Worm (Caenorhabditis elegans): Measurements from ENCODE around the gene lido-11.
A peak's percentile ranks its signal among the peaks of the same experiment; 100 is the strongest.
"Not testable (repeated sequence)": the region's sequence is repeated elsewhere in the genome, so short reads cannot be mapped to it uniquely, and the experiment has no call there.

Gene lido-11

ce11 chrII:3032480-3032879 is 28.7 kb downstream of the lido-11 start, which contains the start of gene B0454.6:
TSS of gene B0454.6 (plus strand) at chrII:3032780.
- not testable (repeated sequence) for TF ChIP-seq vab-15 (tag; optimal IDR thresholded peaks at IDR 0.05); elt-2 (tag; optimal IDR thresholded peaks at IDR 0.05); efl-1 (optimal IDR thresholded peaks at IDR 0.05); efl-1 (GFP tag; optimal IDR thresholded peaks at IDR 0.05 in 1 of 2)

ce11 chrII:3034914-3035313 is 31.1 kb downstream of the lido-11 start:
- TF ChIP-seq pax-3 (tag; optimal IDR thresholded peaks at IDR 0.05) (no peak), mep-1 (tag; optimal IDR thresholded peaks at IDR 0.05) (no peak), lin-14 (GFP tag; optimal IDR thresholded peaks at IDR 0.05) (no peak), fos-1 (tag; optimal IDR thresholded peaks at IDR 0.05) (no peak), isw-1 (GFP tag; IDR thresholded peaks at IDR 0.05) (no peak), pag-3 (tag; optimal IDR thresholded peaks at IDR 0.05; ENCODE audit: borderline replicate concordance, insufficient read depth) (no peak), nhr-85 (tag) (no peak), ztf-4 (tag; optimal IDR thresholded peaks at IDR 0.05) (no peak), fkh-10 (GFP tag; optimal IDR thresholded peaks at IDR 0.05) (no peak), unc-98 (GFP tag; IDR thresholded peaks at IDR 0.05) (no peak), irx-1 (tag; optimal IDR thresholded peaks at IDR 0.05) (no peak), mab-9 (GFP tag; IDR thresholded peaks at IDR 0.05) (no peak), unc-62 (GFP tag; optimal IDR thresholded peaks at IDR 0.05) (no peak), C16A3.4 (tag; optimal IDR thresholded peaks at IDR 0.05) (no peak)

- TF ChIP-seq efl-1 (optimal IDR thresholded peaks at IDR 0.05) (no peak), efl-1 (GFP tag; optimal IDR thresholded peaks at IDR 0.05 in 1 of 2) (peak in 1 of 2 experiments; percentile 92), nhr-85 (tag) (peak; percentile 43), hlh-17 (GFP tag; optimal IDR thresholded peaks at IDR 0.05; ENCODE audit: borderline replicate concordance) (no peak), swsn-7 (tag; optimal IDR thresholded peaks at IDR 0.05) (no peak), ceh-90 (tag; optimal IDR thresholded peaks at IDR 0.05) (no peak), mep-1 (tag; optimal IDR thresholded peaks at IDR 0.05) (no peak)
These were observed 32.6 kb downstream of the lido-11 start for ce11 chrII:3036344-3036743.

- TF ChIP-seq grh-1 (GFP tag; IDR thresholded peaks at IDR 0.05) (no peak), tbx-2 (tag; optimal IDR thresholded peaks at IDR 0.05) (no peak), ama-1 (optimal IDR thresholded peaks at IDR 0.05) (no peak), pax-3 (tag; optimal IDR thresholded peaks at IDR 0.05) (no peak), efl-3 (GFP tag; optimal IDR thresholded peaks at IDR 0.05) (no peak), zag-1 (tag; optimal IDR thresholded peaks at IDR 0.05) (no peak), nhr-19 (GFP tag; conservative IDR thresholded peaks at IDR 0.05) (no peak), efl-1 (optimal IDR thresholded peaks at IDR 0.05) (no peak), efl-1 (GFP tag; optimal IDR thresholded peaks at IDR 0.05 in 1 of 2) (peak in 1 of 2 experiments; percentile 2), mef-2 (tag; optimal IDR thresholded peaks at IDR 0.05) (no peak), aha-1 (tag; optimal IDR thresholded peaks at IDR 0.05) (no peak), snpc-4 (tag; optimal IDR thresholded peaks at IDR 0.05) (no peak), blmp-1 (tag; optimal IDR thresholded peaks at IDR 0.05) (peak; percentile 58), pqm-1 (tag; optimal IDR thresholded peaks at IDR 0.05) (no peak), sptf-1 (tag; optimal IDR thresholded peaks at IDR 0.05) (no peak), lin-35 (GFP tag; optimal IDR thresholded peaks at IDR 0.05) (no peak), fkh-10 (GFP tag; optimal IDR thresholded peaks at IDR 0.05) (no peak), elt-2 (tag; optimal IDR thresholded peaks at IDR 0.05) (no peak)
These were observed 34.7 kb downstream of the lido-11 start, which contains the start of the genes B0454.26 and B0454.5 for ce11 chrII:3038453-3038909. TSS of gene B0454.26 (minus strand) at chrII:3038553. TSS of gene B0454.5 (plus strand) at chrII:3038859.

- TF ChIP-seq F16B12.6 (tag; optimal IDR thresholded peaks at IDR 0.05) = no peak
- no peak for TF ChIP-seq unc-130 (tag; optimal IDR thresholded peaks at IDR 0.05)
- TF ChIP-seq hlh-4 (tag; optimal IDR thresholded peaks at IDR 0.05) = no peak
- no peak for TF ChIP-seq C34B4.2 (tag; optimal IDR thresholded peaks at IDR 0.05)
- no peak for TF ChIP-seq snu-23 (GFP tag; optimal IDR thresholded peaks at IDR 0.05)
- no peak for TF ChIP-seq ztf-11 (tag; optimal IDR thresholded peaks at IDR 0.05)
These were observed 39.6 kb downstream of the lido-11 start, which contains the start of gene B0454.8 for ce11 chrII:3043358-3043757. TSS of gene B0454.8 (minus strand) at chrII:3043458.

Data from whole organism, L1 larva.